Fruit fly (Drosophila melanogaster) whole organism, wandering third instar larva: ENCODE measurements around the gene CG8135.

Experiments
- CG32264 ChIP-seq: fragments of 200-800 bp; sonication (Bioruptor generic); optimal IDR thresholded peaks from 2 replicates; lab custom pipeline; 2016; ENCODE audit warnings: missing biosample characterization, missing genetic modification characterization
- CG9705 ChIP-seq: fragments of 200-800 bp; sonication (Bioruptor generic); optimal IDR thresholded peaks from 2 replicates; lab custom pipeline; 2018; ENCODE audit warnings: missing biosample characterization, mild to moderate bottlenecking, missing genetic modification characterization
- Dif ChIP-seq: fragments of 200-275, 200-300 bp; sonication (Bioruptor generic); optimal IDR thresholded peaks from 2 replicates; lab custom pipeline; 2018; ENCODE audit warnings: missing biosample characterization, missing genetic modification characterization; ENCODE audit not compliant: partially characterized antibody
- Hr78 ChIP-seq: fragments of >200 bp; optimal IDR thresholded peaks from 2 replicates; lab custom pipeline; 2017; ENCODE audit warnings: missing biosample characterization, missing genetic modification characterization
- OdsH ChIP-seq: fragments of 200-800 bp; sonication (Bioruptor generic); optimal IDR thresholded peaks from 2 replicates; lab custom pipeline; 2016; ENCODE audit warnings: missing biosample characterization, mild to moderate bottlenecking, missing genetic modification characterization
- Vsx2 ChIP-seq: fragments of 200-300, 225-300 bp; sonication (Bioruptor generic); optimal IDR thresholded peaks from 2 replicates; lab custom pipeline; 2018; ENCODE audit warnings: missing biosample characterization, missing genetic modification characterization; ENCODE audit not compliant: partially characterized antibody
- dsf ChIP-seq: sonication (Bioruptor generic); optimal IDR thresholded peaks from 2 replicates; lab custom pipeline; 2016; ENCODE audit warnings: missing biosample characterization, missing genetic modification characterization, borderline replicate concordance
- ey ChIP-seq: fragments of 200-800 bp; sonication (Bioruptor generic); optimal IDR thresholded peaks from 2 replicates; lab custom pipeline; 2016; ENCODE audit warnings: missing biosample characterization, missing genetic modification characterization
- fru ChIP-seq: fragments of 200-800 bp; sonication (Bioruptor generic); optimal IDR thresholded peaks from 3 replicates; lab custom pipeline; 2016; ENCODE audit warnings: missing biosample characterization, mild to moderate bottlenecking, missing genetic modification characterization
- tai ChIP-seq: sonication (Bioruptor generic); optimal IDR thresholded peaks from 2 replicates; lab custom pipeline; 2016; ENCODE audit warnings: missing biosample characterization, missing genetic modification characterization
- usp ChIP-seq: fragments of >200 bp; optimal IDR thresholded peaks from 2 replicates; lab custom pipeline; 2017; ENCODE audit warnings: missing biosample characterization, missing genetic modification characterization

dm6 chr3R:9404104-9404512 lies at the start of gene CG8135, which contains the start of the genes CG9356 and BBIP1:
- TF ChIP-seq ey (GFP tag; lab: Kevin White, UChicago) (peak; percentile 83), Vsx2 (no peak), usp (no peak), dsf (GFP tag; lab: Kevin White, UChicago) (no peak), Hr78 (GFP tag; lab: Kevin White, UChicago) (no peak), OdsH (GFP tag; lab: Kevin White, UChicago) (peak; percentile 61), CG32264 (GFP tag; lab: Kevin White, UChicago) (peak; percentile 75), CG9705 (GFP tag; lab: Kevin White, UChicago) (peak; percentile 31), tai (GFP tag; lab: Kevin White, UChicago) (no peak), Dif (GFP tag; lab: Kevin White, UChicago) (no peak), fru (GFP tag; lab: Kevin White, UChicago) (no peak)
